Fruit fly (Drosophila melanogaster): ENCODE data around the gene CG17776.

dm6 chrX:2136831-2137452 is 47.6 kb upstream of the CG17776 start:
- no peak for TF ChIP-seq Sin3A (optimal IDR thresholded peaks at IDR 0.05)
- TF ChIP-seq insv (optimal IDR thresholded peaks at IDR 0.05) = no peak
- no peak for TF ChIP-seq psq (optimal IDR thresholded peaks at IDR 0.05)

Data from Kc167 (cell line).